Worm (Caenorhabditis elegans): Measurements from ENCODE around the gene K01A12.4.
A peak's percentile ranks its signal among the peaks of the same experiment; 100 is the strongest.

K01A12.4 gene

ce11 chrX:8643817-8644216 is 33.1 kb downstream of the K01A12.4 start, which contains the start of gene stg-2:
TSS of gene stg-2 (minus strand) at chrX:8643917.
- TF ChIP-seq sdc-2 (tag; optimal IDR thresholded peaks at IDR 0.05) (no peak), zip-5 (tag; optimal IDR thresholded peaks at IDR 0.05) (no peak), F13H6.1 (tag; optimal IDR thresholded peaks at IDR 0.05) (no peak), ceh-6 (GFP tag; optimal IDR thresholded peaks at IDR 0.05) (no peak), odd-2 (tag; optimal IDR thresholded peaks at IDR 0.05) (no peak), madf-2 (tag; optimal IDR thresholded peaks at IDR 0.05) (no peak), K02D7.2 (tag; optimal IDR thresholded peaks at IDR 0.05) (no peak), T23F11.4 (GFP tag; optimal IDR thresholded peaks at IDR 0.05) (no peak), rnt-1 (tag; optimal IDR thresholded peaks at IDR 0.05) (no peak), hlh-13 (GFP tag; optimal IDR thresholded peaks at IDR 0.05) (no peak), C08G9.2 (tag; optimal IDR thresholded peaks at IDR 0.05) (no peak), pha-2 (tag; optimal IDR thresholded peaks at IDR 0.05) (no peak), unc-86 (tag; optimal IDR thresholded peaks at IDR 0.05) (no peak), ceh-34 (tag; optimal IDR thresholded peaks at IDR 0.05) (no peak), che-1 (tag; optimal IDR thresholded peaks at IDR 0.05) (no peak), C38D4.7 (GFP tag; optimal IDR thresholded peaks at IDR 0.05) (no peak), nhr-11 (tag; optimal IDR thresholded peaks at IDR 0.05) (no peak), sox-4 (tag; optimal IDR thresholded peaks at IDR 0.05) (no peak), ttx-3 (tag; optimal IDR thresholded peaks at IDR 0.05) (no peak), ceh-2 (tag; optimal IDR thresholded peaks at IDR 0.05) (no peak)

- no peak for TF ChIP-seq ets-4 (tag; optimal IDR thresholded peaks at IDR 0.05)
- peak; percentile 62 for TF ChIP-seq ceh-19 (GFP tag; optimal IDR thresholded peaks at IDR 0.05)
- TF ChIP-seq ceh-45 (GFP tag; IDR thresholded peaks at IDR 0.05): no peak
- TF ChIP-seq hlh-8 (tag; optimal IDR thresholded peaks at IDR 0.05): no peak
- TF ChIP-seq sdc-2 (tag; optimal IDR thresholded peaks at IDR 0.05): peak; percentile 76
- no peak for TF ChIP-seq ceh-24 (tag; optimal IDR thresholded peaks at IDR 0.05)
- no peak for TF ChIP-seq ref-2 (tag; optimal IDR thresholded peaks at IDR 0.05)
- TF ChIP-seq odd-2 (tag; optimal IDR thresholded peaks at IDR 0.05): no peak
- TF ChIP-seq hlh-13 (GFP tag; optimal IDR thresholded peaks at IDR 0.05): peak; percentile 5
- TF ChIP-seq ceh-6 (GFP tag; optimal IDR thresholded peaks at IDR 0.05): peak; percentile 78
- peak; percentile 1 for TF ChIP-seq hlh-30 (tag; optimal IDR thresholded peaks at IDR 0.05; ENCODE audit: insufficient read depth)
- peak; percentile 25 for TF ChIP-seq K09A11.1 (tag; optimal IDR thresholded peaks at IDR 0.05; ENCODE audit: insufficient read depth)
- no peak for TF ChIP-seq pag-3 (tag; optimal IDR thresholded peaks at IDR 0.05; ENCODE audit: borderline replicate concordance)
- peak; percentile 29 for TF ChIP-seq ceh-18 (tag; optimal IDR thresholded peaks at IDR 0.05)
- no peak for TF ChIP-seq unc-55 (GFP tag; optimal IDR thresholded peaks at IDR 0.05)
- peak; percentile 13 for TF ChIP-seq fkh-6 (tag; optimal IDR thresholded peaks at IDR 0.05)
- no peak for TF ChIP-seq pax-1 (tag; optimal IDR thresholded peaks at IDR 0.05)
- no peak for TF ChIP-seq ceh-22 (tag; optimal IDR thresholded peaks at IDR 0.05)
- no peak for TF ChIP-seq mec-3 (tag; optimal IDR thresholded peaks at IDR 0.05; ENCODE audit: borderline replicate concordance)
- peak; percentile 79 for TF ChIP-seq unc-3 (GFP tag; conservative IDR thresholded peaks at IDR 0.05)
- peak; percentile 38 for TF ChIP-seq unc-3 (tag; optimal IDR thresholded peaks at IDR 0.05)
- peak; percentile 17 for TF ChIP-seq dve-1 (tag; optimal IDR thresholded peaks at IDR 0.05)
- no peak for TF ChIP-seq lim-6 (tag; optimal IDR thresholded peaks at IDR 0.05)
- TF ChIP-seq ceh-31 (tag; optimal IDR thresholded peaks at IDR 0.05): no peak
- peak; percentile 30 for TF ChIP-seq unc-42 (tag; optimal IDR thresholded peaks at IDR 0.05)
- no peak for TF ChIP-seq nfya-1 (tag; optimal IDR thresholded peaks at IDR 0.05)
- no peak for TF ChIP-seq ceh-14 (tag; optimal IDR thresholded peaks at IDR 0.05)
- TF ChIP-seq elt-2 (tag; optimal IDR thresholded peaks at IDR 0.05): peak; percentile 78
- TF ChIP-seq ama-1 (optimal IDR thresholded peaks at IDR 0.05): no peak
- TF ChIP-seq fax-1 (tag; optimal IDR thresholded peaks at IDR 0.05): peak; percentile 59
- no peak for TF ChIP-seq fkh-10 (GFP tag; optimal IDR thresholded peaks at IDR 0.05)
- TF ChIP-seq pros-1 (tag; optimal IDR thresholded peaks at IDR 0.05): no peak
- peak; percentile 46 for TF ChIP-seq npax-4 (tag; optimal IDR thresholded peaks at IDR 0.05)
- no peak for TF ChIP-seq ceh-9 (tag; optimal IDR thresholded peaks at IDR 0.05)
- TF ChIP-seq nhr-11 (tag; optimal IDR thresholded peaks at IDR 0.05): no peak
- peak; percentile 64 for TF ChIP-seq C38D4.7 (GFP tag; optimal IDR thresholded peaks at IDR 0.05)
- peak; percentile 68 for TF ChIP-seq pha-2 (tag; optimal IDR thresholded peaks at IDR 0.05)
- TF ChIP-seq madf-2 (tag; optimal IDR thresholded peaks at IDR 0.05): peak; percentile 24
- peak; percentile 10 for TF ChIP-seq T23F11.4 (GFP tag; optimal IDR thresholded peaks at IDR 0.05)
- peak; percentile 66 for TF ChIP-seq che-1 (tag; optimal IDR thresholded peaks at IDR 0.05)
- TF ChIP-seq gmeb-2 (tag; optimal IDR thresholded peaks at IDR 0.05): peak; percentile 53
These were observed 35.6 kb downstream of the K01A12.4 start for ce11 chrX:8646287-8646686.
